Worm (Caenorhabditis elegans): ENCODE measurements around the gene Y57G11B.2.

ce11 chrIV:14580939-14581338 lies 15.8 kb downstream of the Y57G11B.2 start, which contains the start of gene irld-18:
- TF ChIP-seq rcor-1 (GFP tag; IDR thresholded peaks at IDR 0.05): no peak
- no peak for TF ChIP-seq lin-35 (GFP tag; optimal IDR thresholded peaks at IDR 0.05)
- no peak for TF ChIP-seq Y79H2A.3 (GFP tag; conservative IDR thresholded peaks at IDR 0.05)

All from whole organism, young adult.